Worm (Caenorhabditis elegans): ENCODE data around the gene F43D2.3.

DNA sequence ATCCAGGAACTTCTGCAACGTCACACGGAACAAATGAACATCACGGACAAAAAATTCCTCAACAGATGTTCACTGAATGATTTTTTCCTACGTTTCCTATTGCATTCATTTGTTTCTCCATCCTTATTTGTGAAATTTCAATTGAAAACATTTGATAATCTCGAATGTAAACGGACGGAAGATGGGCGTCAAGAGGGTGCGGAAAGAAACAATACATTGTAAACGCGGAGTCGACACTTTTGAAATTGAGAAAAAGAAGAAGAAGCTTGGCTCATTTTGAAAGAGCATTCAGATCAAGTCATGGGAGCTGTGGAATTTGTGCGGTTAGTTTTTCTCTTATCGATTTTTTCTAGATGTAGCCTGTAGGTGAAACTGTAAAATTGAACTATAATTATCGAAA is 31.3 kb downstream of the F43D2.3 start, which contains the start of gene C47E8.9:
- TF ChIP-seq hmbx-1 (tag; optimal IDR thresholded peaks at IDR 0.05), result no peak
- TF ChIP-seq ceh-13 (GFP tag; optimal IDR thresholded peaks at IDR 0.05), result no peak
- no peak for TF ChIP-seq ama-1 (optimal IDR thresholded peaks at IDR 0.05)
- TF ChIP-seq pes-1 (GFP tag; IDR thresholded peaks at IDR 0.05), result no peak
- no peak for TF ChIP-seq ceh-36 (tag; optimal IDR thresholded peaks at IDR 0.05)
- no peak for TF ChIP-seq flt-1 (GFP tag; IDR thresholded peaks at IDR 0.05)
- TF ChIP-seq F13C5.2 (tag; optimal IDR thresholded peaks at IDR 0.05), result no peak
- TF ChIP-seq tbx-37 (GFP tag; conservative IDR thresholded peaks at IDR 0.05), result no peak
- no peak for TF ChIP-seq ets-7 (tag; optimal IDR thresholded peaks at IDR 0.05)
- no peak for TF ChIP-seq tbx-11 (GFP tag; IDR thresholded peaks at IDR 0.05)
- no peak for TF ChIP-seq B0310.2 (tag; optimal IDR thresholded peaks at IDR 0.05)
- TF ChIP-seq aly-1 (tag; optimal IDR thresholded peaks at IDR 0.05), result no peak
- TF ChIP-seq hmg-4 (GFP tag; optimal IDR thresholded peaks at IDR 0.05), result no peak

All from whole organism, early embryonic.